Worm (Caenorhabditis elegans) whole organism, L3 larva: Measurements from ENCODE around the gene mes-2.

ENCODE experiments used
- R02D3.7 ChIP-seq: fragments of 150-350 bp; optimal IDR thresholded peaks from 2 replicates; lab custom pipeline; 2014; ENCODE audit warnings: missing biosample characterization, missing genetic modification characterization
- ZK546.5 ChIP-seq: sonication (generic microtip); optimal IDR thresholded peaks from 2 replicates; lab custom pipeline; 2017; ENCODE audit warnings: missing biosample characterization, missing genetic modification characterization
- aly-2 ChIP-seq: fragments of 150-350 bp; optimal IDR thresholded peaks from 2 replicates; lab custom pipeline; 2014; ENCODE audit warnings: missing biosample characterization, missing genetic modification characterization
- ama-1 ChIP-seq: fragments of 150-350 bp; optimal IDR thresholded peaks from 2 replicates; lab custom pipeline; 2018
- ceh-16 ChIP-seq: sonication (generic microtip); optimal IDR thresholded peaks from 2 replicates; lab custom pipeline; 2017; ENCODE audit warnings: missing biosample characterization, missing genetic modification characterization
- ceh-28 ChIP-seq: fragments of 150-350 bp; optimal IDR thresholded peaks from 2 replicates; lab custom pipeline; 2014; ENCODE audit warnings: missing biosample characterization, missing genetic modification reagents, missing genetic modification characterization
- ceh-82 ChIP-seq: fragments of 150-350 bp; optimal IDR thresholded peaks from 2 replicates; lab custom pipeline; 2014; ENCODE audit warnings: missing biosample characterization, missing genetic modification characterization
- ceh-9 ChIP-seq: sonication (generic microtip); optimal IDR thresholded peaks from 2 replicates; lab custom pipeline; 2018; ENCODE audit warnings: missing biosample characterization, missing genetic modification characterization
- daf-12 ChIP-seq: fragments of 150-350 bp; optimal IDR thresholded peaks from 2 replicates; lab custom pipeline; 2014; ENCODE audit warnings: missing biosample characterization, missing genetic modification reagents, missing genetic modification characterization
- egl-27 ChIP-seq: sonication (generic microtip); optimal IDR thresholded peaks from 4 replicates; lab custom pipeline; 2017; ENCODE audit warnings: missing biosample characterization, missing genetic modification reagents, missing genetic modification characterization
- egl-5 ChIP-seq: fragments of 150-350 bp; optimal IDR thresholded peaks from 2 replicates; lab custom pipeline; 2017; ENCODE audit warnings: missing biosample characterization, missing genetic modification reagents, missing genetic modification characterization, inconsistent platforms
- elt-1 ChIP-seq: fragments of 150-350 bp; optimal IDR thresholded peaks from 2 replicates; lab custom pipeline; 2014; ENCODE audit warnings: missing biosample characterization, missing genetic modification characterization
- elt-2 ChIP-seq: sonication (generic microtip); optimal IDR thresholded peaks from 2 replicates; lab custom pipeline; 2016; ENCODE audit warnings: missing genetic modification reagents, mild to moderate bottlenecking, missing genetic modification characterization, missing compliant biosample characterization
- elt-3 ChIP-seq, 3 experiments: fragments of 150-350 bp in 1 of 3; sonication (generic microtip) in 2 of 3; optimal IDR thresholded peaks; 2 replicates in 2 of 3; 4 replicates in 1 of 3; lab custom pipeline; 2014 to 2017; ENCODE audit warnings: missing biosample characterization in 3 of 3, missing genetic modification characterization in 3 of 3
- eor-1 ChIP-seq, 2 experiments: fragments of 150-350 bp; optimal IDR thresholded peaks; 2 replicates each; lab custom pipeline; 2014 to 2018; ENCODE audit warnings: missing biosample characterization in 2 of 2, missing genetic modification characterization in 2 of 2
- fkh-10 ChIP-seq: sonication (generic microtip); optimal IDR thresholded peaks from 2 replicates; lab custom pipeline; 2017; ENCODE audit warnings: missing biosample characterization, missing genetic modification reagents, missing genetic modification characterization
- fkh-2 ChIP-seq: fragments of 150-350 bp; optimal IDR thresholded peaks from 2 replicates; lab custom pipeline; 2014; ENCODE audit warnings: missing biosample characterization, missing genetic modification reagents, missing genetic modification characterization
- fos-1 ChIP-seq: fragments of 150-350 bp; optimal IDR thresholded peaks from 2 replicates; lab custom pipeline; 2014; ENCODE audit warnings: missing biosample characterization, missing genetic modification characterization
- hmg-11 ChIP-seq: sonication (generic microtip); optimal IDR thresholded peaks from 2 replicates; lab custom pipeline; 2016; ENCODE audit warnings: missing genetic modification characterization, missing compliant biosample characterization
- jun-1 ChIP-seq: fragments of 150-350 bp; optimal IDR thresholded peaks from 2 replicates; lab custom pipeline; 2014; ENCODE audit warnings: missing biosample characterization, missing genetic modification reagents, missing genetic modification characterization
- lin-15B ChIP-seq: fragments of 150-350 bp; optimal IDR thresholded peaks from 2 replicates; lab custom pipeline; 2014; ENCODE audit warnings: missing biosample characterization, missing genetic modification characterization
- lin-39 ChIP-seq: fragments of 150-350 bp; optimal IDR thresholded peaks from 2 replicates; lab custom pipeline; 2018; ENCODE audit warnings: missing biosample characterization, missing genetic modification reagents, missing genetic modification characterization
- lsy-12 ChIP-seq: sonication (generic microtip); optimal IDR thresholded peaks from 2 replicates; lab custom pipeline; 2016; ENCODE audit warnings: mild to moderate bottlenecking, missing genetic modification characterization, missing compliant biosample characterization
- mdl-1 ChIP-seq: fragments of 150-350 bp; optimal IDR thresholded peaks from 2 replicates; lab custom pipeline; 2014; ENCODE audit warnings: missing biosample characterization, missing genetic modification characterization
- mml-1 ChIP-seq: fragments of 150-350 bp; sonication (generic microtip); optimal IDR thresholded peaks from 3 replicates; lab custom pipeline; 2014; ENCODE audit warnings: missing biosample characterization, missing genetic modification characterization
- nfya-1 ChIP-seq: sonication (generic microtip); optimal IDR thresholded peaks from 2 replicates; lab custom pipeline; 2017; ENCODE audit warnings: missing genetic modification characterization, mild to moderate bottlenecking, missing compliant biosample characterization, antibody characterized with exemption, moderate library complexity; ENCODE audit not compliant: insufficient read depth
- nhr-11 ChIP-seq: fragments of 150-350 bp; optimal IDR thresholded peaks from 2 replicates; lab custom pipeline; 2014; ENCODE audit warnings: missing biosample characterization, missing genetic modification characterization
- nhr-12 ChIP-seq: fragments of 150-350 bp; optimal IDR thresholded peaks from 2 replicates; lab custom pipeline; 2014; ENCODE audit warnings: missing biosample characterization, missing genetic modification characterization
- nhr-23 ChIP-seq: fragments of 150-350 bp; optimal IDR thresholded peaks from 2 replicates; lab custom pipeline; 2014; ENCODE audit warnings: missing biosample characterization, missing genetic modification reagents, missing genetic modification characterization
- nhr-237 ChIP-seq: fragments of 150-350 bp; optimal IDR thresholded peaks from 2 replicates; lab custom pipeline; 2014; ENCODE audit warnings: missing biosample characterization, missing genetic modification characterization
- nhr-25 ChIP-seq: sonication (generic microtip); optimal IDR thresholded peaks from 2 replicates; lab custom pipeline; 2017; ENCODE audit warnings: missing biosample characterization, missing genetic modification characterization
- nhr-28 ChIP-seq: fragments of 150-350 bp; optimal IDR thresholded peaks from 2 replicates; lab custom pipeline; 2014; ENCODE audit warnings: missing biosample characterization, missing genetic modification characterization
- nhr-43 ChIP-seq: sonication (generic microtip); optimal IDR thresholded peaks from 2 replicates; lab custom pipeline; 2016; ENCODE audit warnings: mild to moderate bottlenecking, missing genetic modification characterization, missing compliant biosample characterization; ENCODE audit not compliant: poor library complexity, severe bottlenecking
- nhr-67 ChIP-seq: fragments of 150-350 bp; optimal IDR thresholded peaks from 2 replicates; lab custom pipeline; 2014; ENCODE audit warnings: missing biosample characterization, missing genetic modification characterization
- nhr-76 ChIP-seq: fragments of 150-350 bp; sonication (generic microtip); optimal IDR thresholded peaks from 5 replicates; lab custom pipeline; 2014; ENCODE audit warnings: missing biosample characterization, missing genetic modification characterization
- nhr-77 ChIP-seq: fragments of 150-350 bp; optimal IDR thresholded peaks from 2 replicates; lab custom pipeline; 2014; ENCODE audit warnings: missing biosample characterization, missing genetic modification characterization
- pha-4 ChIP-seq: fragments of 150-350 bp; optimal IDR thresholded peaks from 2 replicates; lab custom pipeline; 2014; ENCODE audit warnings: missing biosample characterization, missing genetic modification reagents, missing genetic modification characterization
- pqm-1 ChIP-seq: fragments of 150-350 bp; optimal IDR thresholded peaks from 2 replicates; lab custom pipeline; 2017; ENCODE audit warnings: missing biosample characterization, missing genetic modification characterization, inconsistent platforms
- sea-2 ChIP-seq: fragments of 150-350 bp; sonication (generic microtip); optimal IDR thresholded peaks from 4 replicates; lab custom pipeline; 2014; ENCODE audit warnings: missing biosample characterization, missing genetic modification reagents, missing genetic modification characterization
- skn-1 ChIP-seq: fragments of 150-350 bp; optimal IDR thresholded peaks from 2 replicates; lab custom pipeline; 2014; ENCODE audit warnings: missing biosample characterization, missing genetic modification characterization
- snpc-4 ChIP-seq: fragments of 150-350 bp; optimal IDR thresholded peaks from 2 replicates; lab custom pipeline; 2014; ENCODE audit warnings: missing biosample characterization, missing genetic modification characterization
- tbx-2 ChIP-seq: sonication (generic microtip); optimal IDR thresholded peaks from 2 replicates; lab custom pipeline; 2016; ENCODE audit warnings: mild to moderate bottlenecking, missing genetic modification characterization, missing compliant biosample characterization
- unc-39 ChIP-seq: sonication (generic microtip); optimal IDR thresholded peaks from 4 replicates; lab custom pipeline; 2017; ENCODE audit warnings: missing biosample characterization, missing genetic modification characterization
- unc-62 ChIP-seq: fragments of 150-350 bp; sonication (generic microtip); optimal IDR thresholded peaks from 4 replicates; lab custom pipeline; 2014; ENCODE audit warnings: missing biosample characterization, missing genetic modification reagents, missing genetic modification characterization
- zag-1 ChIP-seq: fragments of 150-350 bp; optimal IDR thresholded peaks from 2 replicates; lab custom pipeline; 2014; ENCODE audit warnings: missing biosample characterization, missing genetic modification characterization
- ztf-11 ChIP-seq: fragments of 150-350 bp; optimal IDR thresholded peaks from 2 replicates; lab custom pipeline; 2014; ENCODE audit warnings: missing biosample characterization, missing genetic modification characterization
- ztf-4 ChIP-seq: fragments of 150-350 bp; optimal IDR thresholded peaks from 2 replicates; lab custom pipeline; 2014; ENCODE audit warnings: missing biosample characterization, missing genetic modification characterization

Gene mes-2

ce11 chrII:14351352-14351751 lies 32.4 kb upstream of the mes-2 start:
- TF ChIP-seq skn-1 (tag; lab: Kevin White, UChicago) (no peak), eor-1 (tag; optimal IDR thresholded peaks at IDR 0.05; lab: Kevin White, UChicago) (no peak), unc-39 (tag; lab: Kevin White, UChicago) (no peak), pha-4 (no peak)

ce11 chrII:14357936-14358416 lies 25.8 kb upstream of the mes-2 start, which contains the start of the genes agl-1 and pfs-2:
agl-1 (minus strand) TSS chrII:14358113.
pfs-2 (plus strand) TSS chrII:14358366.
- peak; percentile 25 for TF ChIP-seq elt-2 (tag; lab: Kevin White, UChicago)
- no peak for TF ChIP-seq ZK546.5 (tag; lab: Kevin White, UChicago)
- no peak for TF ChIP-seq aly-2 (tag; lab: Kevin White, UChicago)
- no peak for TF ChIP-seq ceh-16
- no peak for TF ChIP-seq lsy-12
- TF ChIP-seq nhr-237 (tag; lab: Kevin White, UChicago): no peak
- peak; percentile 84 for TF ChIP-seq snpc-4 (tag; lab: Kevin White, UChicago)
- TF ChIP-seq nhr-23 (tag; lab: Kevin White, UChicago): peak; percentile 65
- no peak for TF ChIP-seq ama-1
- TF ChIP-seq daf-12 (tag; lab: Kevin White, UChicago): no peak
- TF ChIP-seq nhr-28 (tag; lab: Kevin White, UChicago): no peak
- no peak for TF ChIP-seq unc-62
- TF ChIP-seq nhr-25 (tag; lab: Kevin White, UChicago): peak; percentile 21
- no peak for TF ChIP-seq fos-1 (tag; lab: Kevin White, UChicago)
- TF ChIP-seq mml-1 (tag; lab: Kevin White, UChicago): no peak
- TF ChIP-seq elt-1: no peak
- no peak for TF ChIP-seq sea-2 (GFP tag; lab: Kevin White, UChicago)
- TF ChIP-seq lin-15B (tag; lab: Kevin White, UChicago): peak; percentile 83
- TF ChIP-seq eor-1 (tag; optimal IDR thresholded peaks at IDR 0.05; lab: Kevin White, UChicago): no peak
- peak; percentile 66 for TF ChIP-seq lin-39 (tag; lab: Kevin White, UChicago)
- peak; percentile 0 for TF ChIP-seq nhr-43 (tag; lab: Kevin White, UChicago)
- TF ChIP-seq tbx-2: no peak
- TF ChIP-seq skn-1 (tag; lab: Kevin White, UChicago): no peak
- TF ChIP-seq nhr-67 (tag; lab: Kevin White, UChicago): no peak
- no peak for TF ChIP-seq ztf-11
- no peak for TF ChIP-seq nhr-12 (tag; lab: Kevin White, UChicago)
- TF ChIP-seq pha-4: peak; percentile 77
- TF ChIP-seq jun-1: no peak
- no peak for TF ChIP-seq unc-39 (tag; lab: Kevin White, UChicago)
- TF ChIP-seq hmg-11 (tag; lab: Kevin White, UChicago): peak; percentile 82
- no peak for TF ChIP-seq elt-3 (tag; optimal IDR thresholded peaks at IDR 0.05; lab: Kevin White, UChicago)
- peak; percentile 4 for TF ChIP-seq zag-1
- TF ChIP-seq nhr-76 (tag; lab: Kevin White, UChicago): no peak
- peak; percentile 60 for TF ChIP-seq R02D3.7 (tag; lab: Kevin White, UChicago)
- TF ChIP-seq egl-27: no peak
- TF ChIP-seq egl-5 (tag; lab: Kevin White, UChicago): no peak
- no peak for TF ChIP-seq ceh-82 (tag; lab: Kevin White, UChicago)
- TF ChIP-seq pqm-1 (tag; lab: Kevin White, UChicago): no peak
- no peak for TF ChIP-seq ztf-4 (tag; lab: Kevin White, UChicago)
- peak; percentile 2 for TF ChIP-seq nhr-77
- no peak for TF ChIP-seq ceh-9
- TF ChIP-seq fkh-2 (tag; lab: Kevin White, UChicago): no peak
- TF ChIP-seq nhr-11 (tag; lab: Kevin White, UChicago): no peak
- peak; percentile 80 for TF ChIP-seq nfya-1 (tag; lab: Kevin White, UChicago)
- peak; percentile 76 for TF ChIP-seq ceh-28 (tag; lab: Kevin White, UChicago)
- TF ChIP-seq fkh-10 (GFP tag; lab: Kevin White, UChicago): no peak
- TF ChIP-seq mdl-1: peak; percentile 37
